Fruit fly (Drosophila melanogaster) whole organism, embryonic: ENCODE data around the gene Cpr92A.

ENCODE experiments used
- Asciz ChIP-seq: fragments of 200-800 bp; sonication (Bioruptor generic); optimal IDR thresholded peaks from 2 replicates; lab custom pipeline; 2017; ENCODE audit warnings: missing biosample characterization, mild to moderate bottlenecking, missing genetic modification characterization, missing genetic modification reagents
- Awh ChIP-seq: fragments of 200-800 bp; sonication (Bioruptor generic); IDR thresholded peaks from 2 replicates; pipeline ENCODE4, ENCODE4 v1.3.6; 2022; ENCODE audit warnings: missing biosample characterization, missing genetic modification characterization
- B-H2 ChIP-seq: fragments of 200-800 bp; sonication (Bioruptor generic); optimal IDR thresholded peaks from 2 replicates; lab custom pipeline; 2018; ENCODE audit warnings: missing biosample characterization, mild to moderate bottlenecking, missing genetic modification characterization
- BEAF-32 ChIP-seq: fragments of 200-800 bp; sonication (Bioruptor generic); optimal IDR thresholded peaks from 3 replicates; lab custom pipeline; 2017; ENCODE audit warnings: missing biosample characterization, missing genetic modification characterization, mild to moderate bottlenecking, moderate library complexity, missing genetic modification reagents
- CG11398 ChIP-seq: fragments of 200-800 bp; sonication (Bioruptor generic); optimal IDR thresholded peaks from 2 replicates; lab custom pipeline; 2016; ENCODE audit warnings: missing biosample characterization, missing genetic modification characterization
- CG13424 ChIP-seq: fragments of 200-800 bp; sonication (Bioruptor generic); optimal IDR thresholded peaks from 2 replicates; lab custom pipeline; 2019; ENCODE audit warnings: missing biosample characterization, mild to moderate bottlenecking, missing genetic modification characterization, moderate library complexity
- CG14014 ChIP-seq: fragments of 200-800 bp; sonication (Bioruptor generic); IDR thresholded peaks from 2 replicates; pipeline ENCODE4 v1.3.6; 2022; ENCODE audit warnings: missing biosample characterization, missing genetic modification characterization
- CG15073 ChIP-seq: fragments of 200-800 bp; sonication (Bioruptor generic); optimal IDR thresholded peaks from 2 replicates; lab custom pipeline; 2016; ENCODE audit warnings: missing biosample characterization, missing genetic modification characterization
- CG15601 ChIP-seq: fragments of 200-800 bp; sonication (Bioruptor generic); optimal IDR thresholded peaks from 3 replicates; lab custom pipeline; 2019; ENCODE audit warnings: missing biosample characterization, mild to moderate bottlenecking, missing genetic modification characterization, moderate library complexity
- CG18011 ChIP-seq: fragments of 200-800 bp; sonication (Bioruptor generic); optimal IDR thresholded peaks from 2 replicates; lab custom pipeline; 2017; ENCODE audit warnings: missing biosample characterization, missing genetic modification characterization, mild to moderate bottlenecking, moderate library complexity, missing genotype
- CG18476 ChIP-seq: fragments of 200-800 bp; sonication (Bioruptor generic); optimal IDR thresholded peaks from 2 replicates; lab custom pipeline; 2016; ENCODE audit warnings: missing biosample characterization, mild to moderate bottlenecking, missing genetic modification characterization
- CG34422 ChIP-seq: fragments of 200-800 bp; sonication (Bioruptor generic); IDR thresholded peaks from 3 replicates; pipeline ENCODE4 v1.3.6; 2022; ENCODE audit warnings: missing biosample characterization, missing genetic modification characterization
- CG6791 ChIP-seq: fragments of 200-800 bp; sonication (Bioruptor generic); IDR thresholded peaks from 3 replicates; pipeline ENCODE4 v1.3.6; 2022; ENCODE audit warnings: missing biosample characterization, missing genetic modification characterization; ENCODE audit not compliant: partially characterized antibody
- CTCF ChIP-seq: fragments of 200-800 bp; sonication (Bioruptor generic); optimal IDR thresholded peaks from 2 replicates; lab custom pipeline; 2017; ENCODE audit warnings: missing biosample characterization, mild to moderate bottlenecking, missing genetic modification characterization, moderate library complexity
- Dad ChIP-seq: fragments of 200-800 bp; sonication (Bioruptor generic); optimal IDR thresholded peaks from 3 replicates; lab custom pipeline; 2016; ENCODE audit warnings: missing biosample characterization, missing genetic modification characterization
- Dll ChIP-seq: fragments of 200-800 bp; sonication (Bioruptor generic); IDR thresholded peaks from 4 replicates; pipeline ENCODE4 v1.3.6; 2022; ENCODE audit warnings: missing biosample characterization, missing genetic modification characterization; ENCODE audit not compliant: partially characterized antibody
- Fer3 ChIP-seq: fragments of 200-800 bp; sonication (Bioruptor generic); optimal IDR thresholded peaks from 2 replicates; lab custom pipeline; 2018; ENCODE audit warnings: missing biosample characterization, mild to moderate bottlenecking, missing genetic modification characterization, moderate library complexity
- H2.0 ChIP-seq: fragments of 200-800 bp; sonication (Bioruptor generic); IDR thresholded peaks from 2 replicates; pipeline ENCODE4 v1.3.6; 2022; ENCODE audit warnings: missing biosample characterization, missing genetic modification characterization
- HLH54F ChIP-seq: fragments of 200-800 bp; sonication (Bioruptor generic); optimal IDR thresholded peaks from 3 replicates; lab custom pipeline; 2016; ENCODE audit warnings: missing biosample characterization, missing genetic modification characterization
- HmgD ChIP-seq: fragments of 200-800 bp; sonication (Bioruptor generic); optimal IDR thresholded peaks from 3 replicates; lab custom pipeline; 2016; ENCODE audit warnings: missing biosample characterization, missing genetic modification characterization
- HmgZ ChIP-seq: fragments of 200-800 bp; sonication (Bioruptor generic); optimal IDR thresholded peaks from 2 replicates; lab custom pipeline; 2018; ENCODE audit warnings: missing biosample characterization, mild to moderate bottlenecking, missing genetic modification characterization
- NC2β ChIP-seq: fragments of 200-800 bp; sonication (Bioruptor generic); optimal IDR thresholded peaks from 2 replicates; lab custom pipeline; 2016; ENCODE audit warnings: missing biosample characterization, missing genetic modification characterization
- Pdp1 ChIP-seq, 2 experiments: fragments of 200-800 bp; sonication (Bioruptor generic); optimal IDR thresholded peaks; 3 replicates each; lab custom pipeline; 2016; ENCODE audit warnings: missing biosample characterization in 2 of 2, missing genetic modification characterization in 2 of 2, mild to moderate bottlenecking in 1 of 2, moderate library complexity in 1 of 2
- Side ChIP-seq: fragments of 200-800 bp; sonication (Bioruptor generic); optimal IDR thresholded peaks from 2 replicates; lab custom pipeline; 2016; ENCODE audit warnings: missing biosample characterization, missing genetic modification characterization
- ato ChIP-seq: fragments of 200-800 bp; sonication (Bioruptor generic); IDR thresholded peaks from 2 replicates; pipeline ENCODE4 v1.3.6; 2022; ENCODE audit warnings: missing biosample characterization, missing genetic modification characterization; ENCODE audit not compliant: partially characterized antibody
- chif ChIP-seq, 2 experiments: fragments of 200-800 bp; sonication (Bioruptor generic); optimal IDR thresholded peaks; 3 replicates each; lab custom pipeline; 2016; ENCODE audit warnings: missing biosample characterization in 2 of 2, missing genetic modification characterization in 2 of 2
- chinmo ChIP-seq: fragments of 200-800 bp; sonication (Bioruptor generic); IDR thresholded peaks from 4 replicates; pipeline ENCODE4 v1.3.6; 2022; ENCODE audit warnings: missing biosample characterization, missing genetic modification characterization; ENCODE audit not compliant: partially characterized antibody
- corto ChIP-seq: fragments of 200-800 bp; sonication (Bioruptor generic); optimal IDR thresholded peaks from 2 replicates; lab custom pipeline; 2016; ENCODE audit warnings: missing biosample characterization, mild to moderate bottlenecking, missing genetic modification characterization, moderate library complexity
- dan ChIP-seq: fragments of 200-800 bp; sonication (Bioruptor generic); IDR thresholded peaks from 2 replicates; pipeline ENCODE4 v1.3.6; 2022; ENCODE audit warnings: missing biosample characterization, missing genetic modification characterization
- gro ChIP-seq: fragments of 200-800 bp; sonication (Bioruptor generic); optimal IDR thresholded peaks from 2 replicates; lab custom pipeline; 2016; ENCODE audit warnings: missing biosample characterization, missing genetic modification characterization
- hb ChIP-seq: fragments of 200-800 bp; sonication (Bioruptor generic); IDR thresholded peaks from 3 replicates; pipeline ENCODE4 v1.3.6; 2022; ENCODE audit warnings: missing biosample characterization, missing genetic modification characterization; ENCODE audit not compliant: partially characterized antibody
- hbn ChIP-seq: fragments of 200-800 bp; sonication (Bioruptor generic); IDR thresholded peaks from 2 replicates; pipeline ENCODE4 v1.3.6; 2022; ENCODE audit warnings: missing biosample characterization, missing genetic modification characterization; ENCODE audit not compliant: partially characterized antibody
- jing ChIP-seq: fragments of 200-800 bp; sonication (Bioruptor generic); optimal IDR thresholded peaks from 2 replicates; lab custom pipeline; 2018; ENCODE audit warnings: missing biosample characterization, mild to moderate bottlenecking, missing genetic modification characterization
- klu ChIP-seq: fragments of 200-800 bp; sonication (Bioruptor generic); IDR thresholded peaks from 2 replicates; pipeline ENCODE4 v1.3.6; 2022; ENCODE audit warnings: missing biosample characterization, missing genetic modification characterization
- luna ChIP-seq: fragments of 200-800 bp; sonication (Bioruptor generic); optimal IDR thresholded peaks from 2 replicates; lab custom pipeline; 2016; ENCODE audit warnings: missing biosample characterization, missing genetic modification characterization
- mld ChIP-seq: fragments of 200-800 bp; sonication (Bioruptor generic); IDR thresholded peaks from 3 replicates; pipeline ENCODE4 v1.3.6; 2022; ENCODE audit warnings: missing biosample characterization, missing genetic modification characterization; ENCODE audit not compliant: partially characterized antibody
- nerfin-1 ChIP-seq: fragments of 200-800 bp; sonication (Bioruptor generic); optimal IDR thresholded peaks from 3 replicates; lab custom pipeline; 2019; ENCODE audit warnings: missing biosample characterization, mild to moderate bottlenecking, missing genetic modification characterization, moderate library complexity
- nmo ChIP-seq: fragments of 200-800 bp; sonication (Bioruptor generic); optimal IDR thresholded peaks from 2 replicates; lab custom pipeline; 2018; ENCODE audit warnings: missing biosample characterization, mild to moderate bottlenecking, missing genetic modification characterization, moderate library complexity
- phol ChIP-seq: fragments of 200-800 bp; sonication (Bioruptor generic); optimal IDR thresholded peaks from 3 replicates; lab custom pipeline; 2018; ENCODE audit warnings: missing biosample characterization, mild to moderate bottlenecking, missing genetic modification characterization, moderate library complexity
- pum ChIP-seq: fragments of 200-800 bp; sonication (Bioruptor generic); optimal IDR thresholded peaks from 2 replicates; lab custom pipeline; 2016; ENCODE audit warnings: missing biosample characterization, missing genetic modification characterization
- pzg ChIP-seq: fragments of 200-800 bp; sonication (Bioruptor generic); optimal IDR thresholded peaks from 3 replicates; lab custom pipeline; 2018; ENCODE audit warnings: missing biosample characterization, mild to moderate bottlenecking, missing genetic modification characterization, moderate library complexity
- repo ChIP-seq: fragments of 200-800 bp; sonication (Bioruptor generic); optimal IDR thresholded peaks from 2 replicates; lab custom pipeline; 2016; ENCODE audit warnings: missing biosample characterization, missing genetic modification characterization
- sens ChIP-seq: fragments of 200-800 bp; sonication (Bioruptor generic); peaks from one replicate; lab custom pipeline; 2016; ENCODE audit warnings: missing biosample characterization, missing genetic modification characterization
- sima ChIP-seq: fragments of 200-800 bp; sonication (Bioruptor generic); optimal IDR thresholded peaks from 2 replicates; lab custom pipeline; 2016; ENCODE audit warnings: missing biosample characterization, missing genetic modification characterization
- stc ChIP-seq: fragments of 200-800 bp; sonication (Bioruptor generic); IDR thresholded peaks from 2 replicates; pipeline ENCODE4 v1.3.6; 2022; ENCODE audit warnings: missing biosample characterization, missing genetic modification characterization
- tx ChIP-seq: fragments of 200-800 bp; sonication (Bioruptor generic); optimal IDR thresholded peaks from 2 replicates; lab custom pipeline; 2016; ENCODE audit warnings: missing biosample characterization, missing genetic modification characterization
- vnd ChIP-seq: fragments of 200-800 bp; sonication (Bioruptor generic); IDR thresholded peaks from 3 replicates; pipeline ENCODE4 v1.3.6; 2022; ENCODE audit warnings: missing biosample characterization, missing genetic modification characterization; ENCODE audit not compliant: partially characterized antibody
- wek ChIP-seq: fragments of 200-800 bp; sonication (Bioruptor generic); optimal IDR thresholded peaks from 3 replicates; lab custom pipeline; 2018; ENCODE audit warnings: missing biosample characterization, mild to moderate bottlenecking, missing genetic modification characterization, moderate library complexity
- zfh2 ChIP-seq: fragments of 200-800 bp; sonication (Bioruptor generic); optimal IDR thresholded peaks from 2 replicates; lab custom pipeline; 2016; ENCODE audit warnings: missing biosample characterization, missing genetic modification characterization

Cpr92A gene

DNA sequence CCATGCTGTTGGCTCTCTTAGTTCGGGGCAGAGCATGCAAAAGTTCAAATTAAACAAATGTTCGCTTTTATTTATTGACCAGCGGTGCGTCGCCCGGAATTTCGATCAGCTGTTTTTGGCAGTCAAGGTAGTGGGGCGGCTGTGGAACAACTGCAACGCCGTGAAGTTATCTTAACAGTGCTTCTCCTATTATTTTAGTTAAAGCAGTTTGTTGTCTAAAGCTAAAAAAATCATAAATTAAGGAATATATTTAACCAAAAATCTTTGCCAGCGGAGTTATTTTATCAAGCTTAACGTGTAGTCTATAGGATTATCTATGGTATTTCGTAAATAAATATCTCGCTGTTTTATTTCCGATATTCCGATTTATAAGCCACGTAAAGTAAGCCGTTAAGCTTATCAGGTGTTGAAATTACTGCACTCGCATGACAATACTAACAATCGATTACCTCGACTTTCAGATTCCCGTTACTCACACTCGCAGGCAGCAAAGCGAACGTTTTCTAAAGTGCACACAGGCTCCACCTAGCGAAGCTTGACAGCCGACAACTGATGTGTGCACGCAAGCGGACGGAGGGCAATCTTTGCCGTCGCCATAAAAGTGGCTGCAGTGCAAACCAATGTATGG, 49.6 kb upstream of the Cpr92A start, which contains the start of the genes CG6195 and CG31220 (continued):
- TF ChIP-seq CG6791 (GFP tag; lab: Robert Waterston, UW) (0 out of 3 replicates have a peak, but pooled peaks have one; percentile 44), Fer3 (tag; lab: Kevin White, UChicago) (no peak), HmgZ (tag; lab: Kevin White, UChicago) (peak; percentile 27), CG34422 (GFP tag; lab: Robert Waterston, UW) (no peak; the same call in 2 of the 3 replicates), vnd (GFP tag; lab: Robert Waterston, UW) (no peak), zfh2 (peak; percentile 24), Dll (GFP tag; lab: Robert Waterston, UW) (peak; percentile 51; the same call in 2 of the 4 replicates), CG18011 (GFP tag; lab: Kevin White, UChicago) (no peak), dan (GFP tag; lab: Robert Waterston, UW) (no peak), mld (GFP tag; lab: Robert Waterston, UW) (no peak), wek (GFP tag; lab: Kevin White, UChicago) (peak; percentile 11), ato (GFP tag; lab: Robert Waterston, UW) (0 out of 2 replicates have a peak, but pooled peaks have one; percentile 10), B-H2 (GFP tag; lab: Kevin White, UChicago) (no peak), corto (GFP tag; lab: Kevin White, UChicago) (no peak), Awh (0 out of 2 replicates have a peak, but pooled peaks have one; percentile 20), Pdp1 (GFP tag; optimal IDR thresholded peaks at IDR 0.05; lab: Kevin White, UChicago) (peak; percentile 12 to 65), Dad (GFP tag; lab: Kevin White, UChicago) (peak; percentile 2), CTCF (GFP tag; lab: Kevin White, UChicago) (peak; percentile 93), chinmo (GFP tag; lab: Robert Waterston, UW) (peak; percentile 91), CG18476 (GFP tag; lab: Kevin White, UChicago) (no peak), Asciz (no peak), sens (GFP tag; lab: Kevin White, UChicago) (peak; percentile 86), CG14014 (GFP tag; lab: Robert Waterston, UW) (peak; percentile 29; the same call in 1 of the 2 replicates), stc (GFP tag; lab: Robert Waterston, UW) (no peak), NC2β (GFP tag; lab: Kevin White, UChicago) (peak; percentile 34), gro (GFP tag; lab: Kevin White, UChicago) (no peak), CG13424 (peak; percentile 19), luna (GFP tag; lab: Kevin White, UChicago) (no peak), tx (GFP tag; lab: Kevin White, UChicago) (peak; percentile 11), Side (GFP tag; lab: Kevin White, UChicago) (no peak), BEAF-32 (GFP tag; lab: Kevin White, UChicago) (peak; percentile 56), chif (GFP tag; optimal IDR thresholded peaks at IDR 0.05; lab: Kevin White, UChicago) (peak; percentile 14 to 35), jing (GFP tag; lab: Kevin White, UChicago) (no peak), hbn (GFP tag; lab: Robert Waterston, UW) (peak; percentile 33; the same call in 1 of the 2 replicates), pzg (GFP tag; lab: Kevin White, UChicago) (peak; percentile 70), sima (GFP tag; lab: Kevin White, UChicago) (no peak), nmo (GFP tag; lab: Kevin White, UChicago) (peak; percentile 42), HmgD (GFP tag; lab: Kevin White, UChicago) (peak; percentile 22), CG11398 (GFP tag; lab: Kevin White, UChicago) (no peak), klu (GFP tag; lab: Robert Waterston, UW) (no peak), repo (no peak), pum (GFP tag; lab: Kevin White, UChicago) (peak; percentile 0), hb (GFP tag; lab: Robert Waterston, UW) (no peak), nerfin-1 (tag; lab: Kevin White, UChicago) (peak; percentile 89), H2.0 (GFP tag; lab: Robert Waterston, UW) (peak; percentile 44; the same call in 1 of the 2 replicates), CG15601 (tag; lab: Kevin White, UChicago) (peak; percentile 6), HLH54F (no peak), phol (no peak), CG15073 (GFP tag; lab: Kevin White, UChicago) (no peak)
